Fruit fly (Drosophila melanogaster): ENCODE results near the gene CecA2.

The CecA2 gene

DNA sequence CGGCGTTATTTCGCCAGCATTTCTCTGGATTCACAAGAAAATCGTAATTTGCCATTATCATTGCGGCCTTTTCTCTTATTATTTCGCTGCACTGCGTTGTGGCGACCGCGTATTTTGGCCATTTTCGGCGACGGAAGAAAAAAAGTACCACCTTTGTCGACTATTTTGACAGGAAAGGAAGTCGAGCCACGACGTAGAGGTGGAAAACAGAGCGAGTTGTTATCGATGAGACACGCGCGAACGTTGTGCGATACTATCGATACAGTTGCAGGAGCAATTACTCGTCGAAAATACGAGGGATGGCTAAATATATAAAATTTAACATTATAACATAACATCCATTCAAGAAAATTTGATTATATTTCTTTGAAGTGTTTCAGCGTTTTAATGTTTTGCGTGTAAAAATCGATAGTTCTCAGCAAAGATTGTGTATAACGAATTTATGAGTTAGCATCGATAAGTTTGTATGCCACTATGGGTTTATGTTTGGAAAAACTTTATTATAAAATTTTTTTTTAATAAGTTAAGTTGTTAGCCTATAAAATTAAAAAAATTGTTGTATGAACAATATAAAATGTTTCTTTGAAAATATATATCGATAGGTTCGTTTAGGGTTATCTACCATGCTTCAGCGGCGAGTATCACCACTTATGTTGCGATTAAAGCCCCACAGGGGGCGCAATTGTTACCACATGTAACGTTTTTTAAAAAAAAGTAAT, 3.0 kb upstream of the CecA2 start, which contains the start of gene RpS7 (continued):
- peak; percentile 51 for TF ChIP-seq fd3F (GFP tag; optimal IDR thresholded peaks at IDR 0.05)
- peak; percentile 66 for TF ChIP-seq CG11696 (GFP tag; IDR thresholded peaks at IDR 0.05)
- TF ChIP-seq sug (tag; optimal IDR thresholded peaks at IDR 0.05) = peak; percentile 65
- peak; percentile 76 for TF ChIP-seq CG14014 (GFP tag; IDR thresholded peaks at IDR 0.05)
- TF ChIP-seq CG15696 (tag; optimal IDR thresholded peaks at IDR 0.05) = no peak
- peak; percentile 93 for TF ChIP-seq Sry-δ (GFP tag; optimal IDR thresholded peaks at IDR 0.05)
- TF ChIP-seq CG18764 (GFP tag; optimal IDR thresholded peaks at IDR 0.05) = peak; percentile 28
- peak; percentile 60 for TF ChIP-seq CG8359 (GFP tag; optimal IDR thresholded peaks at IDR 0.05; ENCODE audit: borderline replicate concordance)
- TF ChIP-seq lbe (GFP tag; optimal IDR thresholded peaks at IDR 0.05) = peak; percentile 75
- TF ChIP-seq Pdp1 (GFP tag; optimal IDR thresholded peaks at IDR 0.05) = peak; percentile 5 to 72
- peak; percentile 26 for TF ChIP-seq az2 (GFP tag; optimal IDR thresholded peaks at IDR 0.05)
- TF ChIP-seq CG1602 (GFP tag; optimal IDR thresholded peaks at IDR 0.05) = no peak
- TF ChIP-seq CG9797 (GFP tag; optimal IDR thresholded peaks at IDR 0.05) = peak; percentile 48
- TF ChIP-seq luna (GFP tag; optimal IDR thresholded peaks at IDR 0.05) = peak; percentile 34
- TF ChIP-seq Dref (GFP tag; IDR thresholded peaks at IDR 0.05) = peak; percentile 82
- TF ChIP-seq sisA (GFP tag; IDR thresholded peaks at IDR 0.05) = 0 out of 2 replicates have a peak, but pooled peaks have one; percentile 15
- TF ChIP-seq Myb (GFP tag; optimal IDR thresholded peaks at IDR 0.05) = peak; percentile 89
- TF ChIP-seq CoRest (tag; optimal IDR thresholded peaks at IDR 0.05) = peak; percentile 63
- TF ChIP-seq CG11695 (GFP tag; IDR thresholded peaks at IDR 0.05) = peak; percentile 79
- TF ChIP-seq Deaf1 (tag; optimal IDR thresholded peaks at IDR 0.05) = peak; percentile 35
- TF ChIP-seq CG31388 (GFP tag; optimal IDR thresholded peaks at IDR 0.05) = no peak
- peak; percentile 44; the same call in 1 of the 3 replicates for TF ChIP-seq H15 (GFP tag; IDR thresholded peaks at IDR 0.05)
- peak; percentile 79 for TF ChIP-seq sob (GFP tag; IDR thresholded peaks at IDR 0.05)
- TF ChIP-seq CG12219 (GFP tag; optimal IDR thresholded peaks at IDR 0.05) = peak; percentile 71
- TF ChIP-seq CG17802 (tag; optimal IDR thresholded peaks at IDR 0.05) = peak; percentile 60
- TF ChIP-seq NK7.1 (GFP tag; optimal IDR thresholded peaks at IDR 0.05) = peak; percentile 46
- no peak for TF ChIP-seq HmgD (GFP tag; optimal IDR thresholded peaks at IDR 0.05)
- TF ChIP-seq Blimp-1 (GFP tag; optimal IDR thresholded peaks at IDR 0.05) = peak; percentile 14
- peak; percentile 57; the same call in 1 of the 2 replicates for TF ChIP-seq CG43689 (GFP tag; IDR thresholded peaks at IDR 0.05)
- peak; percentile 76 for TF ChIP-seq ap (GFP tag; IDR thresholded peaks at IDR 0.05)
- TF ChIP-seq CG18011 (GFP tag; optimal IDR thresholded peaks at IDR 0.05) = peak; percentile 28
- no peak for TF ChIP-seq da (GFP tag; optimal IDR thresholded peaks at IDR 0.05)
- peak; percentile 79 for TF ChIP-seq fd64A (GFP tag; optimal IDR thresholded peaks at IDR 0.05)
- peak; percentile 96 for TF ChIP-seq her (GFP tag; optimal IDR thresholded peaks at IDR 0.05)
- no peak; the same call in 1 of the 3 replicates for TF ChIP-seq sr (GFP tag; IDR thresholded peaks at IDR 0.05)
- peak; percentile 18; the same call in 1 of the 2 replicates for TF ChIP-seq dimm (GFP tag; IDR thresholded peaks at IDR 0.05)
- TF ChIP-seq z (GFP tag; IDR thresholded peaks at IDR 0.05) = peak; percentile 63; the same call in 2 of the 3 replicates
- no peak for TF ChIP-seq Chrac-16 (GFP tag; optimal IDR thresholded peaks at IDR 0.05)
- TF ChIP-seq CG12744 (GFP tag; optimal IDR thresholded peaks at IDR 0.05) = no peak
- no peak for TF ChIP-seq Antp (GFP tag; optimal IDR thresholded peaks at IDR 0.05)
- TF ChIP-seq gt (GFP tag; IDR thresholded peaks at IDR 0.05) = peak; percentile 17; the same call in 1 of the 2 replicates
- TF ChIP-seq CG1024 (GFP tag; IDR thresholded peaks at IDR 0.05) = peak; percentile 67
- peak; percentile 56 for TF ChIP-seq Ptx1 (GFP tag; IDR thresholded peaks at IDR 0.05)
- TF ChIP-seq E2f1 (GFP tag; IDR thresholded peaks at IDR 0.05) = peak; percentile 62
- TF ChIP-seq CG10654 (GFP tag; optimal IDR thresholded peaks at IDR 0.05) = peak; percentile 55
- no peak for TF ChIP-seq CG14965 (GFP tag; optimal IDR thresholded peaks at IDR 0.05; ENCODE audit: borderline replicate concordance)
- TF ChIP-seq CG3838 (GFP tag; optimal IDR thresholded peaks at IDR 0.05) = peak; percentile 1
- peak; percentile 23 for TF ChIP-seq Six4 (GFP tag; optimal IDR thresholded peaks at IDR 0.05)
- TF ChIP-seq HLH4C (GFP tag; IDR thresholded peaks at IDR 0.05; ENCODE audit: partially characterized antibody) = peak; percentile 96
- TF ChIP-seq CG17829 (tag; optimal IDR thresholded peaks at IDR 0.05) = peak; percentile 78

All from whole organism, embryonic.